Fruit fly (Drosophila melanogaster): ENCODE measurements around the gene CG17283.

DNA sequence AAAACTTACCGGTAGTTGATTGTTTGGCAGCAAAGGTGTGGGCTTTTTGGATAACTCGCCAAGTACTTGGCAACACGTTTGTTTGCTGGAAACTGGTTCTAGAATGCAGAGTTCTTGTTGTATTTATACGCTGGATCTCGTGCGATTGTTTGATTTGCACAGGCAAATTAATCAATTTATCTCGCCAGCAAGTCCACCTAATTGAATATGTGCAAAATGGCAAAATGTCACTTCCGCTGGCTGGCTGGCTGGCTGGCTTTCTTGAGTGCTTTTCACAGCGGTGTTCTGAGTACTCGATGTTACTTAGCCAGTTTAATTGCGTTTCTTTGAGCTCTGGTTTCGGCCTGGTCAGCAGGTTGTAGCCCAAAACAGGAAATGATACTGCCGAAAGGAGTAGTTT lies 41.1 kb downstream of the CG17283 start, which contains the start of gene Eh:
- TF ChIP-seq CG8478 (optimal IDR thresholded peaks at IDR 0.05) (no peak), Dll (optimal IDR thresholded peaks at IDR 0.05) (no peak), psq (optimal IDR thresholded peaks at IDR 0.05) (no peak), usp (GFP tag; optimal IDR thresholded peaks at IDR 0.05) (no peak), EcR (GFP tag; optimal IDR thresholded peaks at IDR 0.05) (no peak), pan (optimal IDR thresholded peaks at IDR 0.05) (no peak)
